Fruit fly (Drosophila melanogaster) whole organism, adult: ENCODE data around the gene CG31013.

Source experiments
- CG11617 ChIP-seq: fragments of 200-800 bp; sonication (Bioruptor generic); optimal IDR thresholded peaks from 2 replicates; lab custom pipeline; 2017; ENCODE audit warnings: mild to moderate bottlenecking, missing biosample characterization, missing genetic modification reagents, missing genetic modification characterization
- CG12768 ChIP-seq: fragments of 200-800 bp; sonication (Bioruptor generic); optimal IDR thresholded peaks from 2 replicates; lab custom pipeline; 2017; ENCODE audit warnings: missing biosample characterization, missing genetic modification characterization, mild to moderate bottlenecking, moderate library complexity, missing genetic modification reagents
- CG14711 ChIP-seq: fragments of 200-800 bp; sonication (Bioruptor generic); optimal IDR thresholded peaks from 2 replicates; lab custom pipeline; 2018; ENCODE audit warnings: missing biosample characterization, mild to moderate bottlenecking, missing genetic modification characterization, moderate library complexity
- CG1620 ChIP-seq: fragments of 200-800 bp; sonication (Bioruptor generic); optimal IDR thresholded peaks from 2 replicates; lab custom pipeline; 2016; ENCODE audit warnings: missing biosample characterization, missing genetic modification characterization
- CG33017 ChIP-seq: fragments of 200-800 bp; sonication (Bioruptor generic); optimal IDR thresholded peaks from 2 replicates; lab custom pipeline; 2018; ENCODE audit warnings: missing biosample characterization, mild to moderate bottlenecking, missing genetic modification characterization, moderate library complexity
- CG5204 ChIP-seq: fragments of 200-800 bp; sonication (Bioruptor generic); optimal IDR thresholded peaks from 2 replicates; lab custom pipeline; 2016; ENCODE audit warnings: missing biosample characterization, missing genetic modification characterization
- CG7045 ChIP-seq: fragments of 200-800 bp; sonication (Bioruptor generic); optimal IDR thresholded peaks from 2 replicates; lab custom pipeline; 2017; ENCODE audit warnings: missing biosample characterization, mild to moderate bottlenecking, missing genetic modification characterization
- CG7101 ChIP-seq: fragments of 200-800 bp; sonication (Bioruptor generic); optimal IDR thresholded peaks from 2 replicates; lab custom pipeline; 2018; ENCODE audit warnings: missing biosample characterization, mild to moderate bottlenecking, missing genetic modification characterization, moderate library complexity
- Clk ChIP-seq: fragments of 200-800 bp; sonication (Bioruptor generic); optimal IDR thresholded peaks from 2 replicates; lab custom pipeline; 2017; ENCODE audit warnings: missing biosample characterization, missing genetic modification characterization
- Crg-1 ChIP-seq: fragments of 200-800 bp; sonication (Bioruptor generic); optimal IDR thresholded peaks from 2 replicates; lab custom pipeline; 2016; ENCODE audit warnings: missing biosample characterization, missing genetic modification characterization
- Hr96 ChIP-seq: fragments of 200-800 bp; sonication (Bioruptor generic); optimal IDR thresholded peaks from 2 replicates; lab custom pipeline; 2016; ENCODE audit warnings: missing biosample characterization, missing genetic modification characterization
- Mnt ChIP-seq: fragments of 200-800 bp; sonication (Bioruptor generic); optimal IDR thresholded peaks from 2 replicates; lab custom pipeline; 2016; ENCODE audit warnings: missing biosample characterization, mild to moderate bottlenecking, missing genetic modification characterization
- bab1 ChIP-seq: fragments of 200-800 bp; sonication (Bioruptor generic); optimal IDR thresholded peaks from 3 replicates; lab custom pipeline; 2019; ENCODE audit warnings: missing biosample characterization, mild to moderate bottlenecking, missing genetic modification characterization, moderate library complexity
- cic ChIP-seq: fragments of 200-800 bp; sonication (Bioruptor generic); optimal IDR thresholded peaks from 2 replicates; lab custom pipeline; 2017; ENCODE audit warnings: missing biosample characterization, mild to moderate bottlenecking, missing genetic modification characterization, moderate library complexity
- cnc ChIP-seq, 2 experiments: fragments of >200 bp; optimal IDR thresholded peaks; 2 replicates each; lab custom pipeline; 2017
- kay ChIP-seq: fragments of 200-800 bp; sonication (Bioruptor generic); peaks from one replicate; lab custom pipeline; 2016; ENCODE audit warnings: missing biosample characterization, missing genetic modification characterization, borderline replicate concordance
- ovo ChIP-seq: fragments of 200-800 bp; sonication (Bioruptor generic); optimal IDR thresholded peaks from 2 replicates; lab custom pipeline; 2016; ENCODE audit warnings: missing biosample characterization, missing genetic modification characterization
- pad ChIP-seq: fragments of 200-800 bp; sonication (Bioruptor generic); optimal IDR thresholded peaks from 3 replicates; lab custom pipeline; 2017; ENCODE audit warnings: missing biosample characterization, missing genetic modification characterization, mild to moderate bottlenecking, moderate library complexity, missing genetic modification reagents
- tj ChIP-seq: fragments of 200-800 bp; sonication (Bioruptor generic); optimal IDR thresholded peaks from 3 replicates; lab custom pipeline; 2017; ENCODE audit warnings: missing biosample characterization, mild to moderate bottlenecking, missing genetic modification characterization, moderate library complexity
- toe ChIP-seq: fragments of 200-800 bp; sonication (Bioruptor generic); optimal IDR thresholded peaks from 2 replicates; lab custom pipeline; 2016; ENCODE audit warnings: missing biosample characterization, missing genetic modification characterization

Gene CG31013

DNA sequence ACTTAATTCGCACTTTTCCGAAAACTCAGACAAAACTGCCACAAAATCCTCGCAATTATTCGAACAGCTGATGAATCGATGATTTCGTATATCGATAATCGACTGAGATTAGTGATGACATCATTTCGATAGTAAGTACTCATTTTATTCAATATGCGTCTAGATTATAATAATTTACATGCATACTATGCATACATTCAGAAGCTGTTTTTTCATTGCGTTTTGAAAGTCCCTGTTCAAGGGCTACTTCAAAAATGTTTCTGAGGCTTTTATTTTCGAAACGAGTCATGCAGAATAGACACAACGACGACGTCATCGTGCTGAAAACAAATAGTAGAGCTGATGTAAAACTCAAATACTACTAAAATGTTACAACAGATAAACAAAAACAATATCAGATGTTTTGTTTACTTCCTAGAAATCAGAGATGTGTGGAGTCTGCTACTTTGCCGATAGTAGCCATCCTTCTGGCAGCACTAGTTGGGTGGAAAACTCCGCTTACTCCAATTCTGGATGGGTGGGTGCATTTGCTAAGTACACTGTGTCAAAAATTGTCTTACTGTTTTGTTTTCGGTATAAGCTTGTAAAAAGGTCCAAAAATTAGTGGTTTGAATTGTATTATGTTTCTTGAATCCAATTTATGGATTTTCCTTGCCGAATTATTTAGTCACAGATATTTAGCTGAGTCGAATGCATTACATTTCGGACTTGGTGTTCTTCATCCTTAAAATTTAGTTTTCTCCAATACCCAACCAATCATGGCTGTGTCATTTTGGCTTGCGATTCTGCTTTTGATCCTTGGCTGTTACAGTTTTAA is 44.0 kb downstream of the CG31013 start, which contains the start of the genes CG2246 and CG31021:
CG2246 (minus strand) TSS at position 50 of the 817 bp plus-strand sequence.
CG31021 (plus strand) TSS at position 767 of the 817 bp plus-strand sequence.
- TF ChIP-seq CG33017 (tag; lab: Kevin White, UChicago) (no peak), Mnt (peak; percentile 11), CG12768 (GFP tag; lab: Kevin White, UChicago) (no peak), tj (no peak), Clk (GFP tag; lab: Kevin White, UChicago) (peak; percentile 47), bab1 (GFP tag; lab: Kevin White, UChicago) (peak; percentile 25), toe (peak; percentile 65), kay (GFP tag; lab: Kevin White, UChicago) (no peak), CG14711 (no peak), cnc (optimal IDR thresholded peaks at IDR 0.05; lab: Kevin White, UChicago) (no peak), ovo (GFP tag; lab: Kevin White, UChicago) (peak; percentile 51), pad (GFP tag; lab: Kevin White, UChicago) (peak; percentile 12), CG7045 (GFP tag; lab: Kevin White, UChicago) (peak; percentile 34), cic (no peak), CG7101 (tag; lab: Kevin White, UChicago) (peak; percentile 20), CG5204 (GFP tag; lab: Kevin White, UChicago) (peak; percentile 72), CG11617 (GFP tag; lab: Kevin White, UChicago) (peak; percentile 28), Hr96 (GFP tag; lab: Kevin White, UChicago) (peak; percentile 3), Crg-1 (GFP tag; lab: Kevin White, UChicago) (peak; percentile 31), CG1620 (GFP tag; lab: Kevin White, UChicago) (peak; percentile 49)

DNA sequence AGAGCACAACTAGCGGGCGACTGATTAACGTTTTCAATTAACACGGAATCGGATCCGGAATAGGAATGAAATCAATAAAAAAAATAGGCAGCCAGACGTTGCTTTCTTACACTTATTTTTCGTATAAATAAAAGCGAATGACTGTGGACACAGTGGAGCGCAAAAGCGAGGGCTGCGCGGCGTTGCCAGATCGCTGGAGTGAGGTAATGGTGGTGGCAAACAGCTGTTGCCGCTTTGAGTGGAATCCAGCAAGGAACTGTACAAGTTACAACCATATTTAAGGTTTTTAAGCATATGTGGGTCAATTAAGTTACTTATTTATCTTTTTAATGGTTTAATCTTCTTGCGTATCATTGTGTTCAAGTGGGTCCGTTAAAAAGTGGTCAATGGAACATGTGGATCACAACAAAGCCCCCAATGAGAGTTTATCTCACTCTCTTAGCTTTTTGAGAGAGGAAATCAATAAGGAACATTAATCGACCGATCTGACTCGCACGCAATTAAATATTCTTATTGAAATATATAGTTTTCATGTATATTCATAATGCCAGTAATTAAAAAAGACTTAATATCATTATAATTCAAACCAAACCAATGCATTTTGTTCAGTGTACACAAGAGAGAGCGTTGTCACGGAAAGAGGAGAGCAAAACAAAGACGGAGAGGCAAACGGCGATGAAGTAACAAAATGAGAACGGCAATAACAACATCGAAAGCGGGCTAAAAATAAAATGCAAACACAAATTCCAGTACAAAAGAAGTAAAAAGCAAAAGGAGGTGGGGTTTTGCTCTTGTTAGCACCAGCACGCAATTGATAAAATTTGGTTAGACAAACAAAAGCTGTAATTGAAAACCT is 45.3 kb downstream of the CG31013 start:
- peak; percentile 77 for TF ChIP-seq CG7045 (GFP tag; lab: Kevin White, UChicago)
- no peak for TF ChIP-seq ovo (GFP tag; lab: Kevin White, UChicago)
- TF ChIP-seq Clk (GFP tag; lab: Kevin White, UChicago), result peak; percentile 17
- peak; percentile 51 for TF ChIP-seq tj
- peak; percentile 79 for TF ChIP-seq CG11617 (GFP tag; lab: Kevin White, UChicago)
- TF ChIP-seq Mnt, result peak; percentile 47
- TF ChIP-seq cic, result no peak
- TF ChIP-seq pad (GFP tag; lab: Kevin White, UChicago), result peak; percentile 27
- peak; percentile 69 for TF ChIP-seq CG14711
- peak; percentile 86 for TF ChIP-seq CG33017 (tag; lab: Kevin White, UChicago)
- peak; percentile 2 for TF ChIP-seq Crg-1 (GFP tag; lab: Kevin White, UChicago)
- peak; percentile 78 for TF ChIP-seq CG5204 (GFP tag; lab: Kevin White, UChicago)
- peak; percentile 87 for TF ChIP-seq CG7101 (tag; lab: Kevin White, UChicago)
- peak; percentile 32 for TF ChIP-seq CG1620 (GFP tag; lab: Kevin White, UChicago)
- TF ChIP-seq kay (GFP tag; lab: Kevin White, UChicago), result peak; percentile 87
- TF ChIP-seq toe, result peak; percentile 52
- TF ChIP-seq CG12768 (GFP tag; lab: Kevin White, UChicago), result peak; percentile 72
- TF ChIP-seq cnc (optimal IDR thresholded peaks at IDR 0.05; lab: Kevin White, UChicago), result no peak
- TF ChIP-seq Hr96 (GFP tag; lab: Kevin White, UChicago), result peak; percentile 72
- TF ChIP-seq bab1 (GFP tag; lab: Kevin White, UChicago), result peak; percentile 82

DNA sequence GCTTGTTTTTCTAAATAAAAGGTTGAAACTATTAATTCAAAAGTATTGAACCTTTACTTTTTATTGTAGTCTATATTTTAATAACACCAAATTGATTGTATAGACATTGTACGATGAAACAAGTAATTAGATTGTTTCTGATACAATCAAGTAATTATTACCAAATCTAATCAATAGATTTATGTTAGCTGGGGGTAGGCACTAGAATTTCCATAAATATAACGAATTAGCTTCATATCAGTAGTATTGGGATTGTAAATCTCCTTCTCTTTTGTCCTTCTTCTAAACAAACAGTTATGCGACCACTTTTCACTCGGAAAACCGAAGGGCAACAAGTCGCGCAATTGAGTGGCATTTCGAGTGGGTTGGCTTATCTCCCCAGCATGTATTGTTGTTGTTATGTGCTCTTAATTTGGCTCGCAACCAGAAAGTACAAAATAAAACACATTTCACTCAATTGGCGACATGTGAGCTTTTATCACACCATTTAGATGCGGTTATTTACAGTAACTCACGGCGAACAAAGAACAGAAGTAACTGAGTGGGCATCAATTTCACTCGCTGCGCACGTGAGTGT is 46.2 kb downstream of the CG31013 start:
- TF ChIP-seq CG1620 (GFP tag; lab: Kevin White, UChicago) (no peak), Mnt (peak; percentile 49), kay (GFP tag; lab: Kevin White, UChicago) (peak; percentile 64), CG7045 (GFP tag; lab: Kevin White, UChicago) (no peak), pad (GFP tag; lab: Kevin White, UChicago) (peak; percentile 52)

DNA sequence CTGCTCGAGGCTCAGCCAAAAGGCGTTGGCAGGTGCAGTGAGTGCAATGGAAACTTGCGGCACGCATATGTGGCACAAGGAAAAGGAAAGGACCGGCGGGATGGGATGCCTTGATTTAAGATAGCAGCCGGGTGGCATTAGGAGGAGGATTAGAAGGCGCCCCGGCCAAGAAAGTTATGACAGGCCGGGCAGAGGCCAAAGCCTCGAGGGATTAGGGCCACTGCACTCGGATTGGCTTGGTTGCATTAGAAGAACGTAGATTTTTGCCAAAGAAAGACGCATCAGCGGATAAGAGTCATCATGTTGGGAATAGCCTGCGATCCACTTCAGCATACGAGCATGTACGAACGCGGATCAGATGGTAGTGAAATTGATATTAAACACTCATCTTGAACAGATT is 49.0 kb downstream of the CG31013 start, which contains the start of gene CG31019:
CG31019 (plus strand) TSS at position 301 of the 400 bp plus-strand sequence.
- no peak for TF ChIP-seq pad (GFP tag; lab: Kevin White, UChicago)
- no peak for TF ChIP-seq CG12768 (GFP tag; lab: Kevin White, UChicago)
- TF ChIP-seq CG5204 (GFP tag; lab: Kevin White, UChicago), result no peak
- TF ChIP-seq Crg-1 (GFP tag; lab: Kevin White, UChicago), result no peak
